Fruit fly (Drosophila melanogaster) whole organism, adult: ENCODE measurements around the gene bun.

Source experiments
- CG33017 ChIP-seq: fragments of 200-800 bp; sonication (Bioruptor generic); optimal IDR thresholded peaks from 2 replicates; lab custom pipeline; 2018; ENCODE audit warnings: missing biosample characterization, mild to moderate bottlenecking, missing genetic modification characterization, moderate library complexity
- cic ChIP-seq: fragments of 200-800 bp; sonication (Bioruptor generic); optimal IDR thresholded peaks from 2 replicates; lab custom pipeline; 2017; ENCODE audit warnings: missing biosample characterization, mild to moderate bottlenecking, missing genetic modification characterization, moderate library complexity
- kay ChIP-seq: fragments of 200-800 bp; sonication (Bioruptor generic); peaks from one replicate; lab custom pipeline; 2016; ENCODE audit warnings: missing biosample characterization, missing genetic modification characterization, borderline replicate concordance
- ovo ChIP-seq: fragments of 200-800 bp; sonication (Bioruptor generic); optimal IDR thresholded peaks from 2 replicates; lab custom pipeline; 2016; ENCODE audit warnings: missing biosample characterization, missing genetic modification characterization
- tj ChIP-seq: fragments of 200-800 bp; sonication (Bioruptor generic); optimal IDR thresholded peaks from 3 replicates; lab custom pipeline; 2017; ENCODE audit warnings: missing biosample characterization, mild to moderate bottlenecking, missing genetic modification characterization, moderate library complexity

DNA sequence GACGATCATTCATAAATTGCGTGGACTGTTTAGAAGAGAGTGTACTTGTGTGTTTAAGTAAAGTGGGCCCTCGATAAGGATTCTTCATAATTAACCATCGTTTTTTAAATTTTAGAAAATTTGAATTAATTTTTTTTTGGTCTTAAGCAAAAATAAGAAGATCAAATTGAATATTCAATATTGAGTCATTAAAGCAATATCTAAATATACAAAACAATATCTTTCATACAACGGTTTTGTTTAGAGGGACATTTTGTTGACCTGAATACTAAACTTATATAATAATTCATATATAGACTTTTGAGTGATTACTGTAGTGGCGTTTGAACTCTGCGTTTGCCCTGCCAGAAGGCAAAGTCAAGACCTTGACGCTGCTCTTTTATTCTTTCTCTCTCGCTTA lies 4.4 kb downstream of the bun start:
- TF ChIP-seq CG33017 (tag; lab: Kevin White, UChicago): no peak
- TF ChIP-seq tj (GFP tag; lab: Kevin White, UChicago): no peak
- no peak for TF ChIP-seq ovo (GFP tag; lab: Kevin White, UChicago)
- TF ChIP-seq cic: no peak
- TF ChIP-seq kay (GFP tag; lab: Kevin White, UChicago): peak; percentile 28
